Worm (Caenorhabditis elegans) whole organism, late embryonic: ENCODE results near the gene Y47G7B.2.

Experiments used
- F13H6.1 ChIP-seq: sonication (generic microtip); optimal IDR thresholded peaks from 2 replicates; lab custom pipeline; 2016; ENCODE audit warnings: missing genetic modification characterization, missing compliant biosample characterization
- ceh-9 ChIP-seq: sonication (generic microtip); optimal IDR thresholded peaks from 2 replicates; lab custom pipeline; 2016; ENCODE audit warnings: mild to moderate bottlenecking, missing genetic modification characterization, inconsistent platforms, missing compliant biosample characterization
- dve-1 ChIP-seq: sonication (generic microtip); optimal IDR thresholded peaks from 2 replicates; lab custom pipeline; 2017; ENCODE audit warnings: antibody characterized with exemption, mild to moderate bottlenecking, missing genetic modification characterization, missing compliant biosample characterization
- fkh-10 ChIP-seq: fragments of 150-350 bp; optimal IDR thresholded peaks from 2 replicates; lab custom pipeline; 2014; ENCODE audit warnings: missing biosample characterization, missing genetic modification reagents, missing genetic modification characterization
- pha-4 ChIP-seq: fragments of 150-350 bp; optimal IDR thresholded peaks from 2 replicates; lab custom pipeline; 2018; ENCODE audit warnings: missing biosample characterization, missing genetic modification reagents, missing genetic modification characterization
- tbx-7 ChIP-seq: sonication (generic microtip); optimal IDR thresholded peaks from 2 replicates; lab custom pipeline; 2016; ENCODE audit warnings: missing genotype, missing genetic modification characterization, missing compliant biosample characterization

DNA sequence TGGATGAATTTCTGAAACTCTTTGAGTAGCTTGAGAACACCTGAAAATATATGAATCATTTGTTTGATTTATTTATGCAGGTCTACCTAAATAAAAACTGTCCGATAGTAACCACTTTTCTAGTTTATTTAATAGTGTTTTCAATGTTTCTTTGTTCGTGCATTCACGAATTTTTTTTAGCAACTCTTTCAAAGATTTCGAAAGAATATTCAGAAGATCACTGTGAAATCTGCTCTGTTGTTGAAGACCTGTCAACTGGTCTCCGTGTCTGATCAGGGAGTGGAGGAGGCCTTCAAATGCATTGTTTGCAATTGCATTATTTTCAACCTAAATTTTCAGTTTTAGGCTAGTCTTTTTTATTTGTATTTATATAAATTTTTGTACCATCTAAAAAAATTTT is 2.1 kb upstream of the Y47G7B.2 start, which contains the start of gene T05A8.1:
- TF ChIP-seq pha-4 (no peak), tbx-7 (tag; lab: Kevin White, UChicago) (no peak), fkh-10 (GFP tag; lab: Kevin White, UChicago) (no peak), ceh-9 (tag; lab: Kevin White, UChicago) (no peak), F13H6.1 (tag; lab: Kevin White, UChicago) (no peak), dve-1 (no peak)
